Worm (Caenorhabditis elegans) whole organism, early embryonic: ENCODE data around the gene Y22D7AR.14.

Experiments used
- B0310.2 ChIP-seq: sonication (generic microtip); optimal IDR thresholded peaks from 2 replicates; lab custom pipeline; 2016; ENCODE audit warnings: mild to moderate bottlenecking, missing genetic modification characterization, missing compliant biosample characterization
- aly-1 ChIP-seq: sonication (generic microtip); optimal IDR thresholded peaks from 2 replicates; lab custom pipeline; 2016; ENCODE audit warnings: missing genetic modification characterization, missing compliant biosample characterization
- ama-1 ChIP-seq: fragments of 150-350 bp; optimal IDR thresholded peaks from 2 replicates; lab custom pipeline; 2014
- ceh-13 ChIP-seq: fragments of 200-800 bp; sonication (Bioruptor generic); optimal IDR thresholded peaks from 2 replicates; lab custom pipeline; 2018; ENCODE audit warnings: mild to moderate bottlenecking, missing genetic modification characterization, missing compliant biosample characterization
- ets-7 ChIP-seq: sonication (generic microtip); optimal IDR thresholded peaks from 2 replicates; lab custom pipeline; 2016; ENCODE audit warnings: missing genotype, missing genetic modification characterization, missing compliant biosample characterization
- flt-1 ChIP-seq: fragments of 200-800 bp; sonication (Bioruptor generic); IDR thresholded peaks from 2 replicates; pipeline ENCODE4 v1.3.6; 2022; ENCODE audit warnings: missing genetic modification characterization, missing compliant biosample characterization
- hmbx-1 ChIP-seq: sonication (generic microtip); optimal IDR thresholded peaks from 2 replicates; lab custom pipeline; 2016; ENCODE audit warnings: mild to moderate bottlenecking, missing genetic modification characterization, missing compliant biosample characterization
- pes-1 ChIP-seq: fragments of 200-800 bp; sonication (Bioruptor generic); IDR thresholded peaks from 2 replicates; pipeline ENCODE4 v1.3.6; 2022; ENCODE audit warnings: missing genetic modification reagents, missing genetic modification characterization, missing compliant biosample characterization
- scrt-1 ChIP-seq: fragments of 200-800 bp; sonication (Bioruptor generic); IDR thresholded peaks from 2 replicates; pipeline ENCODE4 v1.3.6; 2022; ENCODE audit warnings: missing genetic modification characterization, missing compliant biosample characterization
- sea-1 ChIP-seq: fragments of 200-800 bp; sonication (Bioruptor generic); conservative IDR thresholded peaks from 2 replicates; pipeline ENCODE4 v1.3.6; 2022; ENCODE audit warnings: missing genetic modification characterization, missing compliant biosample characterization
- tbx-11 ChIP-seq: fragments of 200-800 bp; sonication (Bioruptor generic); IDR thresholded peaks from 2 replicates; pipeline ENCODE4 v1.3.6; 2022; ENCODE audit warnings: missing genetic modification characterization, missing compliant biosample characterization
- tbx-37 ChIP-seq: fragments of 200-800 bp; sonication (Bioruptor generic); conservative IDR thresholded peaks from 2 replicates; pipeline ENCODE4 v1.3.6; 2022; ENCODE audit warnings: missing genetic modification reagents, missing genetic modification characterization, missing compliant biosample characterization

ce11 chrIII:1713991-1714611 lies 24.3 kb upstream of the Y22D7AR.14 start:
- TF ChIP-seq ama-1 (lab: Kevin White, UChicago) (no peak), ceh-13 (GFP tag; lab: Kevin White, UChicago) (no peak), aly-1 (tag; lab: Kevin White, UChicago) (no peak), pes-1 (GFP tag; lab: Robert Waterston, UW) (no peak), tbx-11 (GFP tag; lab: Robert Waterston, UW) (no peak), ets-7 (no peak), sea-1 (GFP tag; lab: Robert Waterston, UW) (no peak), flt-1 (GFP tag; lab: Robert Waterston, UW) (no peak), B0310.2 (tag; lab: Kevin White, UChicago) (no peak), tbx-37 (GFP tag; lab: Robert Waterston, UW) (no peak), scrt-1 (GFP tag; lab: Robert Waterston, UW) (no peak), hmbx-1 (tag; lab: Kevin White, UChicago) (no peak)
